Worm (Caenorhabditis elegans) whole organism, mixed stage, embryonic: Measurements from ENCODE around the gene ZK1240.5.
"Not testable (repeated sequence)": the region's sequence is repeated elsewhere in the genome, so short reads cannot be mapped to it uniquely, and the experiment has no call there.

Experiments
- ces-1 ChIP-seq: fragments of 150-350 bp; optimal IDR thresholded peaks from 2 replicates; lab custom pipeline; 2014; ENCODE audit warnings: missing biosample characterization, missing genetic modification reagents, missing genetic modification characterization
- cnd-1 ChIP-seq: fragments of 200-800 bp; sonication (Bioruptor generic); optimal IDR thresholded peaks from 2 replicates; lab custom pipeline; 2018; ENCODE audit warnings: mild to moderate bottlenecking, missing genetic modification characterization, missing compliant biosample characterization
- elt-3 ChIP-seq: fragments of 150-350 bp; optimal IDR thresholded peaks from 2 replicates; lab custom pipeline; 2014; ENCODE audit warnings: missing biosample characterization, missing genetic modification characterization
- lsy-2 ChIP-seq: fragments of 150-350 bp; optimal IDR thresholded peaks from 2 replicates; lab custom pipeline; 2014; ENCODE audit warnings: missing biosample characterization, missing genetic modification characterization
- mep-1 ChIP-seq: fragments of 150-350 bp; optimal IDR thresholded peaks from 2 replicates; lab custom pipeline; 2017; ENCODE audit warnings: missing biosample characterization, missing genetic modification reagents, missing genetic modification characterization, inconsistent platforms
- nhr-12 ChIP-seq: fragments of 150-350 bp; optimal IDR thresholded peaks from 2 replicates; lab custom pipeline; 2014; ENCODE audit warnings: missing biosample characterization, missing genetic modification characterization
- nhr-237 ChIP-seq: fragments of 150-350 bp; optimal IDR thresholded peaks from 2 replicates; lab custom pipeline; 2014; ENCODE audit warnings: missing biosample characterization, missing genetic modification characterization
- nhr-28 ChIP-seq: fragments of 150-350 bp; optimal IDR thresholded peaks from 2 replicates; lab custom pipeline; 2014; ENCODE audit warnings: missing biosample characterization, missing genetic modification characterization
- nhr-76 ChIP-seq: sonication (generic microtip); optimal IDR thresholded peaks from 2 replicates; lab custom pipeline; 2017; ENCODE audit warnings: missing biosample characterization, missing genetic modification characterization
- snpc-4 ChIP-seq: fragments of 150-350 bp; optimal IDR thresholded peaks from 2 replicates; lab custom pipeline; 2014; ENCODE audit warnings: missing biosample characterization, missing genetic modification characterization
- sptf-1 ChIP-seq: sonication (generic microtip); optimal IDR thresholded peaks from 2 replicates; lab custom pipeline; 2017; ENCODE audit warnings: mild to moderate bottlenecking, missing genetic modification characterization, moderate library complexity, missing compliant biosample characterization
- unc-62 ChIP-seq: fragments of 150-350 bp; optimal IDR thresholded peaks from 2 replicates; lab custom pipeline; 2014; ENCODE audit warnings: missing biosample characterization, missing genetic modification reagents, missing genetic modification characterization
- zip-8 ChIP-seq: fragments of 150-350 bp; optimal IDR thresholded peaks from 2 replicates; lab custom pipeline; 2014; ENCODE audit warnings: missing biosample characterization, missing genetic modification characterization
- ztf-11 ChIP-seq: fragments of 150-350 bp; optimal IDR thresholded peaks from 2 replicates; lab custom pipeline; 2014; ENCODE audit warnings: missing biosample characterization, missing genetic modification characterization

DNA sequence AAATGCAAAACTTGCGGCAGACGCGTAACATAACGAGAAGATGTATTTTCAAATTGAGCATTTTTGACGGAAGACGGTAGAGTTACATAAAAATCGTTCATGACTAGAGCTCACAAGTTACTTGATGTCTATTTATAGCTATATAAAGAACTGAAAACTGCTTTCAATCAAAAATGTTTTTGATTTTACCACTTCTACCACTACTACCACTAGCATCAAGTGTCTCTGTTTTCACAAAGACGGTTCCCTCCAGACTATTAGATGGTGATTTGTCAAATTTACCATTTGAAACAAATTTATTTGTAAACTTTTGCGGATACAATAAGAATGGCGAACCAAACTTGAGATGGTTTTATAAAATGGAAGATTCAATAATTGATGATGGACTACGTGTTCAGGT is 35.1 kb downstream of the ZK1240.5 start, which contains the start of gene K09F6.9:
- not testable (repeated sequence) for TF ChIP-seq lsy-2; unc-62 (GFP tag; lab: Kevin White, UChicago); zip-8 (tag; lab: Kevin White, UChicago); elt-3 (tag; lab: Kevin White, UChicago); nhr-76 (tag; lab: Kevin White, UChicago); nhr-28 (tag; lab: Kevin White, UChicago); ztf-11 (tag; lab: Kevin White, UChicago); ces-1 (GFP tag; lab: Kevin White, UChicago); nhr-12 (tag; lab: Kevin White, UChicago); snpc-4 (tag; lab: Kevin White, UChicago); sptf-1 (tag; lab: Kevin White, UChicago); mep-1 (tag; lab: Kevin White, UChicago); cnd-1 (tag; lab: Kevin White, UChicago); nhr-237 (tag; lab: Kevin White, UChicago)
